Fruit fly (Drosophila melanogaster) S2 (cell line): ENCODE data around the gene CG32262.

Experiments used
- CG8478 ChIP-seq: fragments of >200 bp; optimal IDR thresholded peaks from 2 replicates; lab custom pipeline; 2018
- CTCF ChIP-seq, 2 experiments: fragments of >200 bp; optimal IDR thresholded peaks; 2 replicates each; lab custom pipeline; 2018

dm6 chr3L:3769157-3769556 lies 40.8 kb downstream of the CG32262 start:
- TF ChIP-seq CTCF (optimal IDR thresholded peaks at IDR 0.05; lab: Kevin White, UChicago): peak; percentile 67 to 80
- no peak for TF ChIP-seq CG8478 (lab: Kevin White, UChicago)
